Worm (Caenorhabditis elegans): ENCODE results near the gene xol-1.
A peak's percentile ranks its signal among the peaks of the same experiment; 100 is the strongest.

Gene xol-1

DNA sequence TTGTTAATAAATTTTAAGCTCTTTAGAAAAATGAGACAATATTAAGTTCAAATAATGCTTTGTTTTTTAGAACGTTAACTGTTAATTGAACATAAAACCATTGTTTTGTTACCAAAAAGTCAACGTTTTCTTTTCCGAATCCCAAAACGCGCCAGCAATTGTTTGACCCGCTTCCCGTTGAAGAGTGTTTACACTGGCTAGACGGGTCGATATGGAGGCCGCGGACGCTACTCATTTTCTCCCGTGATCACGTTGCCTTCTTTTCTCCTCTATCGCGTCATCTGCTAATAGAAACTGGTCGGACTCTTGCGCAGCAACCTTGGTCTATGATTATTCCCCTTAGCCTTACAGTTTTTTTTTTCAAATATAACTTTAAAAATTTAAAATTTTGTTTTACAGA is 12.0 kb upstream of the xol-1 start, which contains the start of gene C34D10.1 (continued):
- no peak for TF ChIP-seq F33H1.4 (GFP tag; IDR thresholded peaks at IDR 0.05)
- no peak for TF ChIP-seq F23B12.7 (tag; optimal IDR thresholded peaks at IDR 0.05; ENCODE audit: insufficient read depth)
- TF ChIP-seq ztf-6 (GFP tag; IDR thresholded peaks at IDR 0.05), result no peak
- no peak for TF ChIP-seq chd-7 (tag; optimal IDR thresholded peaks at IDR 0.05)
- TF ChIP-seq sptf-2 (GFP tag; optimal IDR thresholded peaks at IDR 0.05), result no peak
- peak; percentile 43 for TF ChIP-seq hmg-1.2 (GFP tag; IDR thresholded peaks at IDR 0.05)
- TF ChIP-seq B0035.1 (tag; optimal IDR thresholded peaks at IDR 0.05), result no peak
- TF ChIP-seq tbp1 (GFP tag; optimal IDR thresholded peaks at IDR 0.05), result peak; percentile 37
- TF ChIP-seq ceh-27 (GFP tag; optimal IDR thresholded peaks at IDR 0.05), result peak; percentile 56
- no peak for TF ChIP-seq dpff-1 (tag; optimal IDR thresholded peaks at IDR 0.05)
- no peak for TF ChIP-seq atf-7 (tag; optimal IDR thresholded peaks at IDR 0.05)
- TF ChIP-seq ztf-18 (tag; optimal IDR thresholded peaks at IDR 0.05), result peak; percentile 90
- TF ChIP-seq dox-1 (GFP tag; IDR thresholded peaks at IDR 0.05), result peak; percentile 57
- TF ChIP-seq Y53G8AR.9 (GFP tag; conservative IDR thresholded peaks at IDR 0.05), result no peak
- no peak for TF ChIP-seq ztf-25 (GFP tag; IDR thresholded peaks at IDR 0.05)
- TF ChIP-seq hsf-1 (GFP tag; IDR thresholded peaks at IDR 0.05), result no peak
- no peak for TF ChIP-seq ceh-91 (GFP tag; IDR thresholded peaks at IDR 0.05)
- no peak for TF ChIP-seq lin-26 (GFP tag; IDR thresholded peaks at IDR 0.05)
- no peak for TF ChIP-seq zim-3 (tag; optimal IDR thresholded peaks at IDR 0.05)
- no peak for TF ChIP-seq madf-3 (GFP tag; IDR thresholded peaks at IDR 0.05)
- TF ChIP-seq ztf-22 (GFP tag; optimal IDR thresholded peaks at IDR 0.05), result no peak
- TF ChIP-seq lsy-27 (tag; optimal IDR thresholded peaks at IDR 0.05; ENCODE audit: borderline replicate concordance, insufficient read depth), result no peak
- TF ChIP-seq unc-62 (GFP tag; optimal IDR thresholded peaks at IDR 0.05), result no peak
- no peak for TF ChIP-seq bed-2 (GFP tag; IDR thresholded peaks at IDR 0.05)
- no peak for TF ChIP-seq mel-28 (tag; optimal IDR thresholded peaks at IDR 0.05; ENCODE audit: borderline replicate concordance)
- no peak for TF ChIP-seq C06A6.2 (GFP tag; conservative IDR thresholded peaks at IDR 0.05)
- TF ChIP-seq cebp-1 (GFP tag; IDR thresholded peaks at IDR 0.05), result peak; percentile 38; the same call in 1 of the 2 replicates
- TF ChIP-seq cebp-1 (tag; optimal IDR thresholded peaks at IDR 0.05), result peak; percentile 65
- peak; percentile 24 for TF ChIP-seq gei-17 (GFP tag; optimal IDR thresholded peaks at IDR 0.05)
- no peak for TF ChIP-seq T26A5.8 (tag; optimal IDR thresholded peaks at IDR 0.05)
- TF ChIP-seq Y67H2A.10 (GFP tag; conservative IDR thresholded peaks at IDR 0.05), result no peak
- TF ChIP-seq pbrm-1 (GFP tag; IDR thresholded peaks at IDR 0.05), result no peak
- TF ChIP-seq nhr-80 (tag; optimal IDR thresholded peaks at IDR 0.05), result peak; percentile 40
- TF ChIP-seq lag-1 (GFP tag; IDR thresholded peaks at IDR 0.05), result no peak
- TF ChIP-seq pha-4 (tag; optimal IDR thresholded peaks at IDR 0.05), result peak; percentile 4
- TF ChIP-seq F55B11.4 (tag; optimal IDR thresholded peaks at IDR 0.05; ENCODE audit: borderline replicate concordance, insufficient read depth), result no peak
- 0 out of 2 replicates have a peak, but pooled peaks have one; percentile 8 for TF ChIP-seq madf-6 (GFP tag; IDR thresholded peaks at IDR 0.05)
- peak; percentile 15 for TF ChIP-seq athp-1 (tag; optimal IDR thresholded peaks at IDR 0.05)
- TF ChIP-seq nhr-90 (tag; optimal IDR thresholded peaks at IDR 0.05), result no peak
- no peak for TF ChIP-seq snpc-4 (GFP tag; optimal IDR thresholded peaks at IDR 0.05)
- TF ChIP-seq snpc-4 (tag; optimal IDR thresholded peaks at IDR 0.05), result no peak
- no peak for TF ChIP-seq ama-1 (optimal IDR thresholded peaks at IDR 0.05)
- TF ChIP-seq ama-1 (GFP tag; optimal IDR thresholded peaks at IDR 0.05), result no peak
- TF ChIP-seq egrh-3 (GFP tag; IDR thresholded peaks at IDR 0.05), result no peak
- TF ChIP-seq ccch-3 (GFP tag; optimal IDR thresholded peaks at IDR 0.05), result no peak
- no peak for TF ChIP-seq him-1 (tag; optimal IDR thresholded peaks at IDR 0.05)
- no peak for TF ChIP-seq fkh-3 (tag; optimal IDR thresholded peaks at IDR 0.05)
- no peak for TF ChIP-seq hmg-20 (GFP tag; IDR thresholded peaks at IDR 0.05)
- peak; percentile 58 for TF ChIP-seq ztf-26 (tag; optimal IDR thresholded peaks at IDR 0.05)
- TF ChIP-seq ekl-4 (GFP tag; IDR thresholded peaks at IDR 0.05), result no peak
- no peak for TF ChIP-seq attf-6 (GFP tag; IDR thresholded peaks at IDR 0.05)

All from whole organism, young adult.